Worm (Caenorhabditis elegans) whole organism, mixed stage, embryonic: ENCODE results near the gene ZC262.4.

ENCODE experiments used
- ceh-43 ChIP-seq: fragments of 200-800 bp; sonication (Bioruptor generic); optimal IDR thresholded peaks from 2 replicates; lab custom pipeline; 2018; ENCODE audit warnings: mild to moderate bottlenecking, missing genetic modification characterization, moderate library complexity, missing compliant biosample characterization
- ces-1 ChIP-seq: fragments of 150-350 bp; optimal IDR thresholded peaks from 2 replicates; lab custom pipeline; 2014; ENCODE audit warnings: missing biosample characterization, missing genetic modification reagents, missing genetic modification characterization
- ham-2 ChIP-seq: fragments of 200-800 bp; sonication (Bioruptor generic); optimal IDR thresholded peaks from 2 replicates; lab custom pipeline; 2018; ENCODE audit warnings: mild to moderate bottlenecking, missing genetic modification characterization, missing compliant biosample characterization
- hlh-1 ChIP-seq: fragments of 150-350 bp; optimal IDR thresholded peaks from 2 replicates; lab custom pipeline; 2014; ENCODE audit warnings: missing biosample characterization, missing genetic modification reagents, missing genetic modification characterization
- lsy-2 ChIP-seq: fragments of 150-350 bp; optimal IDR thresholded peaks from 2 replicates; lab custom pipeline; 2014; ENCODE audit warnings: missing biosample characterization, missing genetic modification characterization
- mab-5 ChIP-seq: fragments of 150-350 bp; optimal IDR thresholded peaks from 2 replicates; lab custom pipeline; 2014; ENCODE audit warnings: missing biosample characterization, missing genetic modification characterization
- mep-1 ChIP-seq: fragments of 150-350 bp; optimal IDR thresholded peaks from 2 replicates; lab custom pipeline; 2017; ENCODE audit warnings: missing biosample characterization, missing genetic modification reagents, missing genetic modification characterization, inconsistent platforms
- nhr-12 ChIP-seq: fragments of 150-350 bp; optimal IDR thresholded peaks from 2 replicates; lab custom pipeline; 2014; ENCODE audit warnings: missing biosample characterization, missing genetic modification characterization
- nhr-2 ChIP-seq: fragments of 150-350 bp; optimal IDR thresholded peaks from 2 replicates; lab custom pipeline; 2014; ENCODE audit warnings: missing biosample characterization, missing genetic modification characterization
- unc-120 ChIP-seq: sonication (generic microtip); optimal IDR thresholded peaks from 2 replicates; lab custom pipeline; 2017; ENCODE audit warnings: missing genetic modification characterization, missing compliant biosample characterization; ENCODE audit not compliant: poor library complexity, severe bottlenecking
- zip-8 ChIP-seq: fragments of 150-350 bp; optimal IDR thresholded peaks from 2 replicates; lab custom pipeline; 2014; ENCODE audit warnings: missing biosample characterization, missing genetic modification characterization

ZC262.4 gene

ce11 chrIII:8286003-8286402 lies 48.3 kb downstream of the ZC262.4 start:
- TF ChIP-seq ces-1 (GFP tag; lab: Kevin White, UChicago): peak; percentile 23
- no peak for TF ChIP-seq lsy-2 (tag; lab: Kevin White, UChicago)
- TF ChIP-seq unc-120 (tag; lab: Kevin White, UChicago): no peak
- no peak for TF ChIP-seq mab-5 (tag; lab: Kevin White, UChicago)
- TF ChIP-seq ham-2 (GFP tag; lab: Kevin White, UChicago): no peak
- TF ChIP-seq nhr-12 (tag; lab: Kevin White, UChicago): no peak
- TF ChIP-seq ceh-43: no peak
- TF ChIP-seq mep-1 (tag; lab: Kevin White, UChicago): no peak

- TF ChIP-seq ces-1 (GFP tag; lab: Kevin White, UChicago) (no peak), nhr-2 (tag; lab: Kevin White, UChicago) (peak; percentile 21), zip-8 (tag; lab: Kevin White, UChicago) (peak; percentile 35), hlh-1 (tag; lab: Kevin White, UChicago) (peak; percentile 5)
Measured at ce11 chrIII:8283525-8283924, 50.8 kb downstream of the ZC262.4 start.
